Fruit fly (Drosophila melanogaster): ENCODE results near the gene eIF3g1.

DNA sequence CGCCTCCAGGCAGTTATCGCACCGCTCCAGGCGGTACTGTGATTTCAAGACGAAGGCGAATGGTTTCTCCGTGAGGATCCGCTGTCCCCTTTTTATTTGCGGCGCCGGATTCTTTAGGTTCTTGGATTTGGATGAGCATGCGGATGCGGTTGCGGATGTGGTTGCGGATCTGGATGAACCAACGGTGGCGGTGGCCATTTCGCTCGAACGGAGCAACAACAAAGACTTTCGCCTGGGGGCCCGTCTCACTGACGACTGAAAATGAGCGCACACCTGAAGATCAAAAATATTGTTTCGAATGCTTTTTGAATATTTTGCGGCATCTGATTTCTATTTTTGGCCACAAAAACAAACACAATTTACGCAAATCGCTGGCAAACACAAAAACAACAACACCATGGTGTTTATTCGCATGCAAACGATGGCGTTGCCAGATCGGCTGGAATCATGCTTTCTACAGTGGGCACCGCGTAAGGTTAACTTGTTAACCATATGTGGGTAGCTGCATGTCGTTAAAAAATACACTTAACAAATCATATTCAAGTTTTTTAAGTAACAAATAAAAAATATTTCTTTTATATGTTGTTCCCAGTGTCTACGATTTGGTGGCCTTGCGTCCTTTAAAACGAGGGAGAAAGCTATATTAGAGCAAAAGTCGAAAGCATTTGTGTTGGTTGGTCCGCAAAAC is 1.5 kb downstream of the eIF3g1 start, which contains the start of gene Smyd3:
- TF ChIP-seq OdsH (GFP tag; optimal IDR thresholded peaks at IDR 0.05) = peak; percentile 86
- TF ChIP-seq woc (GFP tag; optimal IDR thresholded peaks at IDR 0.05) = peak; percentile 88
- TF ChIP-seq Abd-B (GFP tag; optimal IDR thresholded peaks at IDR 0.05) = no peak
- TF ChIP-seq foxo (GFP tag; optimal IDR thresholded peaks at IDR 0.05) = peak; percentile 65 to 91
- TF ChIP-seq Myc (optimal IDR thresholded peaks at IDR 0.05) = no peak
- no peak for TF ChIP-seq Jra (GFP tag; optimal IDR thresholded peaks at IDR 0.05)
- no peak for TF ChIP-seq CrebA (GFP tag; optimal IDR thresholded peaks at IDR 0.05; ENCODE audit: borderline replicate concordance)
- TF ChIP-seq fru (GFP tag; optimal IDR thresholded peaks at IDR 0.05) = peak; percentile 82
- no peak for TF ChIP-seq dmrt93B (GFP tag; optimal IDR thresholded peaks at IDR 0.05)
- no peak for TF ChIP-seq pan (optimal IDR thresholded peaks at IDR 0.05)
- TF ChIP-seq Hr78 (GFP tag; optimal IDR thresholded peaks at IDR 0.05) = no peak

Measured in whole organism, wandering third instar larva.